Worm (Caenorhabditis elegans) whole organism, early embryonic: Measurements from ENCODE around the gene F38A1.8.

Source experiments
- B0310.2 ChIP-seq: sonication (generic microtip); optimal IDR thresholded peaks from 2 replicates; lab custom pipeline; 2016; ENCODE audit warnings: mild to moderate bottlenecking, missing genetic modification characterization, missing compliant biosample characterization
- F13C5.2 ChIP-seq: sonication (generic microtip); optimal IDR thresholded peaks from 2 replicates; lab custom pipeline; 2017; ENCODE audit warnings: mild to moderate bottlenecking, missing genetic modification characterization, inconsistent platforms, missing compliant biosample characterization
- aly-1 ChIP-seq: sonication (generic microtip); optimal IDR thresholded peaks from 2 replicates; lab custom pipeline; 2016; ENCODE audit warnings: missing genetic modification characterization, missing compliant biosample characterization
- ama-1 ChIP-seq: fragments of 150-350 bp; optimal IDR thresholded peaks from 2 replicates; lab custom pipeline; 2014
- ceh-13 ChIP-seq: fragments of 200-800 bp; sonication (Bioruptor generic); optimal IDR thresholded peaks from 2 replicates; lab custom pipeline; 2018; ENCODE audit warnings: mild to moderate bottlenecking, missing genetic modification characterization, missing compliant biosample characterization
- ceh-36 ChIP-seq: sonication (generic microtip); optimal IDR thresholded peaks from 2 replicates; lab custom pipeline; 2016; ENCODE audit warnings: missing genetic modification characterization, inconsistent platforms, missing compliant biosample characterization
- ets-7 ChIP-seq: sonication (generic microtip); optimal IDR thresholded peaks from 2 replicates; lab custom pipeline; 2016; ENCODE audit warnings: missing genotype, missing genetic modification characterization, missing compliant biosample characterization
- flt-1 ChIP-seq: fragments of 200-800 bp; sonication (Bioruptor generic); IDR thresholded peaks from 2 replicates; pipeline ENCODE4 v1.3.6; 2022; ENCODE audit warnings: missing genetic modification characterization, missing compliant biosample characterization
- hmbx-1 ChIP-seq: sonication (generic microtip); optimal IDR thresholded peaks from 2 replicates; lab custom pipeline; 2016; ENCODE audit warnings: mild to moderate bottlenecking, missing genetic modification characterization, missing compliant biosample characterization
- hmg-4 ChIP-seq: fragments of 200-800 bp; sonication (Bioruptor generic); optimal IDR thresholded peaks from 2 replicates; lab custom pipeline; 2018; ENCODE audit warnings: mild to moderate bottlenecking, missing genetic modification characterization, missing compliant biosample characterization
- hnd-1 ChIP-seq: sonication (generic microtip); optimal IDR thresholded peaks from 2 replicates; lab custom pipeline; 2016; ENCODE audit warnings: missing genetic modification characterization, missing compliant biosample characterization
- pes-1 ChIP-seq: fragments of 200-800 bp; sonication (Bioruptor generic); IDR thresholded peaks from 2 replicates; pipeline ENCODE4 v1.3.6; 2022; ENCODE audit warnings: missing genetic modification reagents, missing genetic modification characterization, missing compliant biosample characterization
- scrt-1 ChIP-seq: fragments of 200-800 bp; sonication (Bioruptor generic); IDR thresholded peaks from 2 replicates; pipeline ENCODE4 v1.3.6; 2022; ENCODE audit warnings: missing genetic modification characterization, missing compliant biosample characterization
- sea-1 ChIP-seq: fragments of 200-800 bp; sonication (Bioruptor generic); conservative IDR thresholded peaks from 2 replicates; pipeline ENCODE4 v1.3.6; 2022; ENCODE audit warnings: missing genetic modification characterization, missing compliant biosample characterization
- tbx-11 ChIP-seq: fragments of 200-800 bp; sonication (Bioruptor generic); IDR thresholded peaks from 2 replicates; pipeline ENCODE4 v1.3.6; 2022; ENCODE audit warnings: missing genetic modification characterization, missing compliant biosample characterization
- tbx-37 ChIP-seq: fragments of 200-800 bp; sonication (Bioruptor generic); conservative IDR thresholded peaks from 2 replicates; pipeline ENCODE4 v1.3.6; 2022; ENCODE audit warnings: missing genetic modification reagents, missing genetic modification characterization, missing compliant biosample characterization
- tra-4 ChIP-seq: sonication (generic microtip); optimal IDR thresholded peaks from 2 replicates; lab custom pipeline; 2017; ENCODE audit warnings: missing genetic modification characterization, missing compliant biosample characterization

The F38A1.8 gene

DNA sequence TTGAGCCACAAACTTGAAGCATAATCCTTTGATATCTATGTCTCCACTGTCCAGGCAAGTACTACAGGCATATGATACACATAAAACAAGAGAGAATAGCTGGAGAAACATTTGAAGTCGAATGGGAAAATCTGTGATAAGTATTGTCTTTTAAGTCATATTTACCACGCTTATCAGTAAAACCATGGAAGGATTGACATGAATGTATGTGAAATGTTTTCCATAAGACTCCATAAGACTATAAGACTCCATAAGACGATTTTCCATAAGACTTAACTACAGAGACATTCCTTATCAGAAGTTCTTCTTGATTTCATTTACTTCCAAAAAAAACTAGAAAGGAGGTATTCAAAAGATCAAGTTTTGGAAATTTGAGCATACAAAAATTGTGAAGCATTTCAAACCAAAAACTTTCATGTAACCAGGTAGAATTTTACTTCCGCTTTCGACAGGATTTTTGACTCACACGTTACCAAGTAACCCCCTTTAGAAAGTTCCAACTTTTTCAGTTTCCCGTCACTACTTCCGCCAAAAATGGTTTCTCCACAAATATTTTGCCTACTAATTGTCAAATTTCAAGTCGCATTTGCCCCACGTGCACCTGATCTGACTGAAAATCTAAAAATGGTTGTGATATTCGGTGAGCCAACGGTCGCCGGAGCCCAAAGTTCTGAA, 7.2 kb upstream of the F38A1.8 start, which contains the start of the genes clec-165 and F38A1.11:
Gene clec-165, minus strand, starts transcription at position 125 of the 675 bp plus-strand sequence.
Gene F38A1.11, plus strand, starts transcription at position 625 of the 675 bp plus-strand sequence.
- no peak for TF ChIP-seq hmbx-1
- no peak for TF ChIP-seq sea-1
- TF ChIP-seq tra-4 (tag; lab: Kevin White, UChicago), result no peak
- TF ChIP-seq ceh-13, result no peak
- no peak for TF ChIP-seq aly-1 (tag; lab: Kevin White, UChicago)
- TF ChIP-seq B0310.2 (tag; lab: Kevin White, UChicago), result no peak
- no peak for TF ChIP-seq tbx-37 (GFP tag; lab: Robert Waterston, UW)
- no peak for TF ChIP-seq hnd-1 (tag; lab: Kevin White, UChicago)

DNA sequence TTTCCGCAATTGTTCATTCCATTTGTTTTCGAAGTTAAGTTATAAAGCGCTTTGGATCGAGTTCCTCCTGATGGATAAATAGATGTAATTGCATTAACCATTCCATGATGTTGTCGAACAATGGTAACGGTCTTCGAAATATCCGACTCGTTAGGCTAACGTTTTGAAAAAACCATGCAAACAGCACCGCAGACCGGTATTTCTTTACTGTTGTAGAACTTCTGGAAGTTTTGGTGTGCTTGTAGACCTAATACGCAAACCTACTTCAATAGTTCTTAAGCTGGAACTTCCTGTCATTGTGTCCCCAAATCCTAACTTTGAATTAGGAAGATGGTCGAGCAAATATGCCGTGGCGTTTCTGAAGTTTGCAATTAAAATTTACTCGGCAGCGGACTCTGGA, 5.6 kb upstream of the F38A1.8 start, which contains the start of gene F38A1.9:
Gene F38A1.9, minus strand, starts transcription at position 101 of the 400 bp plus-strand sequence.
- TF ChIP-seq ceh-36, result no peak
- TF ChIP-seq pes-1, result no peak
- no peak for TF ChIP-seq hmbx-1
- no peak for TF ChIP-seq tbx-11 (GFP tag; lab: Robert Waterston, UW)
- no peak for TF ChIP-seq scrt-1 (GFP tag; lab: Robert Waterston, UW)
- TF ChIP-seq tra-4 (tag; lab: Kevin White, UChicago), result no peak
- no peak for TF ChIP-seq ama-1 (lab: Kevin White, UChicago)
- TF ChIP-seq ceh-13, result no peak
- TF ChIP-seq tbx-37 (GFP tag; lab: Robert Waterston, UW), result no peak
- no peak for TF ChIP-seq hmg-4
- no peak for TF ChIP-seq hnd-1 (tag; lab: Kevin White, UChicago)
- TF ChIP-seq aly-1 (tag; lab: Kevin White, UChicago), result no peak
- no peak for TF ChIP-seq ets-7 (tag; lab: Kevin White, UChicago)

DNA sequence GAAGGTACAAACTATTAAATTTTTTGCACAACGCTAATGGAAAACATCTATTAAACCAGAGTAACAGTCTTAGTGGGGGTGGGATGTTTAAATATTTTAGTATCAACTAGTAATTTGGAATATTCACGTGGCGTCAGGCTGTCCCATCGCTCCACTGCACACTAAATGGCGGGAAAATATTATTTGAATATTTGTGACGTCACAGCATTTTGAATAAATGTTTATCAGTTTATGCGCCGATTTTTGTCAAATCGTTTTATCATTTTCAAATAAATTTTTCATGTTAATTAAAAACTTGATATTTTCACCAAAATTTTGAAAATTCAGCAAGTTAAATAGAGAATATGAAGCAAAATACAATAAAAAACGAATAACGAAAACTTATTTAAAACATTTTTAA, 3.6 kb upstream of the F38A1.8 start, which contains the start of gene F38A1.15:
Gene F38A1.15, minus strand, starts transcription at position 101 of the 400 bp plus-strand sequence.
- TF ChIP-seq F13C5.2 (tag; lab: Kevin White, UChicago) (no peak), aly-1 (tag; lab: Kevin White, UChicago) (no peak), hmg-4 (no peak), pes-1 (no peak), ceh-36 (no peak), ceh-13 (no peak), sea-1 (no peak), hmbx-1 (no peak), ama-1 (lab: Kevin White, UChicago) (no peak), tbx-37 (GFP tag; lab: Robert Waterston, UW) (no peak), hnd-1 (tag; lab: Kevin White, UChicago) (no peak), flt-1 (GFP tag; lab: Robert Waterston, UW) (no peak), tra-4 (tag; lab: Kevin White, UChicago) (no peak), scrt-1 (GFP tag; lab: Robert Waterston, UW) (no peak), B0310.2 (tag; lab: Kevin White, UChicago) (no peak), tbx-11 (GFP tag; lab: Robert Waterston, UW) (no peak), ets-7 (tag; lab: Kevin White, UChicago) (no peak)

DNA sequence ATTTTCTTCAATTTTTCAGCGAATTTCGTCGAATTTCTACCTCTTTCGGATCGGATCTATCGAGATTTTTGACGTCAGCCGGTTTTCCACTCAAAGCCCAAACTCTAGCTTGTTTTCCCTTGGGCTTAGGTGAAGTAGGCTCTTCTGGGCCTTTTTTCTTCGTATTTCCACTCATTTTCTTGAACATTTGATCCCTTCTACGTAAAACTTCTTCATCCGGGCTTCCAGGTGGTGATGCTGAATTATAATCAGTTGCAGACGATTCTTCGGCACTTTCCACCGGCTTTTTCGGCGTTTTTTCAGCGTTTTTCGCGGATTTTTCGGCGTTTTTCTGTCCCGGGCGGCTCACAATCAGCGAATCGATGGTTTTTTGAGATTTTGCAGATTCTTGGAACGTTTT, 1.5 kb downstream of the F38A1.8 start:
- TF ChIP-seq ets-7 (tag; lab: Kevin White, UChicago), result no peak
- TF ChIP-seq scrt-1 (GFP tag; lab: Robert Waterston, UW), result no peak
- no peak for TF ChIP-seq tra-4 (tag; lab: Kevin White, UChicago)
- no peak for TF ChIP-seq tbx-37 (GFP tag; lab: Robert Waterston, UW)
- no peak for TF ChIP-seq ceh-13

DNA sequence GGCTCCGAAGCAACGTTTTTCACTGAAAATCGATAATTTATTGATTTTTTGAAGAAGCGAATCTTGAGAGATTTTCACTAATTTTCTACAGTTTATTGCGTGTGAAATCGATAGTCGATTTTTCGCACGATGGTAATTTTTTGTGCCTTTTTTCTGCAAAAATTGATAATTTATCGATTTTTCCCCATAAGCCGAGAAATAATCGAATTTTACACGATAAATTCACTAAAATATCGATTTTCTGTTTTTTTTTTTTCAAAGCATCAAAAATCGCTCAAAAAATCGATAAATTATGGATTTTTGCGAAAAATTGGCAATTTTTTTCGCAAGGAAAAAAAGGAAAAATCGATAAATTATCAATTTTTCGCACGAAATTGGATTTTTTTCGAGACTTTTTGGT, 3.9 kb downstream of the F38A1.8 start:
- no peak for TF ChIP-seq tbx-37 (GFP tag; lab: Robert Waterston, UW)
- no peak for TF ChIP-seq sea-1
- no peak for TF ChIP-seq flt-1 (GFP tag; lab: Robert Waterston, UW)
- TF ChIP-seq tra-4 (tag; lab: Kevin White, UChicago), result no peak
- TF ChIP-seq pes-1, result no peak
- no peak for TF ChIP-seq hnd-1 (tag; lab: Kevin White, UChicago)
- TF ChIP-seq hmbx-1, result no peak
- no peak for TF ChIP-seq hmg-4
- TF ChIP-seq tbx-11 (GFP tag; lab: Robert Waterston, UW), result no peak
- TF ChIP-seq B0310.2 (tag; lab: Kevin White, UChicago), result no peak
- TF ChIP-seq ets-7 (tag; lab: Kevin White, UChicago), result no peak
- no peak for TF ChIP-seq ama-1 (lab: Kevin White, UChicago)
- TF ChIP-seq scrt-1 (GFP tag; lab: Robert Waterston, UW), result no peak
- no peak for TF ChIP-seq F13C5.2 (tag; lab: Kevin White, UChicago)

DNA sequence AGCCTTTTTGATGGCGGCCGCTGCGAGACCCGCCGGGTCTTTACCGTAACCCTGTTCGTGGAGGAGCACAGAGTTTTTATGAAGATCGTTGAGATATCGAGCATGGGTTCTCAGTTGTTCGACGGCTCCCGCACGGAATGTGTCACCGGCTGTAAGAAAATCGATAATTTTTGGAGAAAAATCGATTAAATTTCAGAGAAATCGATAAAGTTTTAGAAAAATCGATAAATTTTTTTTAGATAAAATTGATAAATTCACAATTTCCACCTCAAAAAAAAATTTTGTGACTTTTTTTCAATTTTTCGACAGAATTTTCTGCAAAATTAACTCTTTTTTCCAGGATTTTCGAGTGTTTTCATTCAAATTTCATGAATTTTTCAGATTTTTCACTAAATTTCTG, 4.9 kb downstream of the F38A1.8 start:
- no peak for TF ChIP-seq hmbx-1
- TF ChIP-seq pes-1, result no peak
- TF ChIP-seq flt-1 (GFP tag; lab: Robert Waterston, UW), result no peak
- TF ChIP-seq F13C5.2 (tag; lab: Kevin White, UChicago), result no peak
- TF ChIP-seq sea-1, result no peak
- TF ChIP-seq tbx-37 (GFP tag; lab: Robert Waterston, UW), result no peak
- TF ChIP-seq hmg-4, result no peak
- no peak for TF ChIP-seq ceh-36
- TF ChIP-seq B0310.2 (tag; lab: Kevin White, UChicago), result no peak
- no peak for TF ChIP-seq ama-1 (lab: Kevin White, UChicago)
- no peak for TF ChIP-seq ceh-13
- TF ChIP-seq ets-7 (tag; lab: Kevin White, UChicago), result no peak
- TF ChIP-seq aly-1 (tag; lab: Kevin White, UChicago), result no peak
- no peak for TF ChIP-seq hnd-1 (tag; lab: Kevin White, UChicago)

DNA sequence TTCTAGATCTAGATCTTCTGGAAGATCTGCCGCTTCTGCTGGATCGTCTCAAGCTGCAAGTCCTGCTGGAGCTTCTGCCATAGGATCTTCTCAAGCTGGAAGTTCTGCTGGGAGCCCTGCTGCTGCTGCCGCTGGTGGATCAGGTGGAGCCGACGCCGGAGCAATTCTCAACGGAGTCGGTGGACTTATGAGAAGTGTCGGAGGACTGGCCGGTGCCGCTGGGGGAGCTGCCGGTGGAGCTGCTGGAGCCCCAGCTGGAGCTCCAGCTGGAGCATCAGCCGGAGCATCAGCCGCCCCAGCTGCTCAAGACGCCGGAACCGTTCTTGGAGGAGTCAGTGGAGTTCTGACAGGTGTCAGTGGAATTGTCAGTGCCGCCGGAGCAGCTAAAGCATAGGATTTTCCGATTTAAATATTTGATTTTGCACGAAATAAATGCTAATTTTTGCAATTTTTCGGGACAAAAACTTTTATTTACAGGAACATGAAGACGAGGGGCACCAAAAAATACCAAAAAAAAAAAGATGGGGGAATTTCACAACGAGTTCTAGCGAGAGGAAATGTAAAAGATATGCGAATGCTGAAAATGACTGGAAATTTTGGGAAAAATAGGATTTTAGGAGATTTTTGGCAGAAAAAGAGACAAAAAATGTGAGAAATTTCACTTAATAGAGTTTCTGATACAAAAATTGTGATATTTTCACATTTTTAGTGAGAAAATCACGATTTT, 7.1 kb downstream of the F38A1.8 start:
- no peak for TF ChIP-seq sea-1
- no peak for TF ChIP-seq aly-1 (tag; lab: Kevin White, UChicago)
- TF ChIP-seq tbx-37 (GFP tag; lab: Robert Waterston, UW), result no peak
- TF ChIP-seq ceh-36, result no peak
- no peak for TF ChIP-seq flt-1 (GFP tag; lab: Robert Waterston, UW)
- no peak for TF ChIP-seq B0310.2 (tag; lab: Kevin White, UChicago)
- no peak for TF ChIP-seq hmbx-1
- no peak for TF ChIP-seq F13C5.2 (tag; lab: Kevin White, UChicago)
- no peak for TF ChIP-seq tbx-11 (GFP tag; lab: Robert Waterston, UW)
- TF ChIP-seq pes-1, result no peak
- TF ChIP-seq tra-4 (tag; lab: Kevin White, UChicago), result no peak
- no peak for TF ChIP-seq ama-1 (lab: Kevin White, UChicago)
- no peak for TF ChIP-seq hnd-1 (tag; lab: Kevin White, UChicago)
- TF ChIP-seq ets-7 (tag; lab: Kevin White, UChicago), result no peak
- no peak for TF ChIP-seq scrt-1 (GFP tag; lab: Robert Waterston, UW)
- no peak for TF ChIP-seq ceh-13
- TF ChIP-seq hmg-4, result no peak
